Fruit fly (Drosophila melanogaster): Measurements from ENCODE around the gene mtTFB2.

The mtTFB2 gene

DNA sequence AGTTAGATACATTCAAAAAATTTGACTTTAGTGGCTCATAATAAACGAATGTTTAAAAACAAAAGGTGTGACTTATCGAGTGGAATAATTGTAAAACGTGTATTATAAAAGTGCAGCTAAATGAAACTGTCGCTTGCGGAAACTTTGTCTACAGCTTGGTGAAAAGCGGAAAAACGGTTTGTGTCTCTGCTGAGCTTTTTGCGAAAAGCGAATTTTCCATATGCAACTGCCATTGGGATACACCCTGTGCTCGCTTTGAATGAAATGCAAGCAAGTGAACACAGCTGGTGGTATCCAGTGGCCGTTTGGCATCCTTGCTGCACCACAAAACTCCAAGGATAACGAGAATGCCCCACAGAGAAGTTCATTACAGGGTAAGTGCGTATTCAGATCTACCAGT lies 45.5 kb downstream of the mtTFB2 start:
- no peak for TF ChIP-seq noc (tag; optimal IDR thresholded peaks at IDR 0.05)

DNA sequence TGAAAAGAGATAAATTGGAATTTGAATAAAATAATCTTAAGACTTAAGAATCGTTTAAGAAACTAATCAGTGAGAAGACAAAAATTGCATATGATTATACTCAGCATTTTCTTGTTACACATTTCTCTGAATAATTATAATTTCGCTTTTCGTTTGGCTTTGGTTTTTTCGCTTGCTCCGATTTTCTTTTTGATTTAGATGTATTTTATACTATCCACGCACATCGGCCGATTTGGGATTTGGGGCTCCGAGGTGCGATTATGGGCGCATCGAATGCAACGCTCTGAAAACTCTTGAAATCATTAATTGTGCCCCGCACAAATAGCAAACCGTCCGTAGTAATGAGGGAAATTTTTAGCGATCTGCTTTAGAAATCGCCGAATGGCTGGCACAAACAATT lies 46.1 kb downstream of the mtTFB2 start:
- no peak for TF ChIP-seq noc (tag; optimal IDR thresholded peaks at IDR 0.05)

DNA sequence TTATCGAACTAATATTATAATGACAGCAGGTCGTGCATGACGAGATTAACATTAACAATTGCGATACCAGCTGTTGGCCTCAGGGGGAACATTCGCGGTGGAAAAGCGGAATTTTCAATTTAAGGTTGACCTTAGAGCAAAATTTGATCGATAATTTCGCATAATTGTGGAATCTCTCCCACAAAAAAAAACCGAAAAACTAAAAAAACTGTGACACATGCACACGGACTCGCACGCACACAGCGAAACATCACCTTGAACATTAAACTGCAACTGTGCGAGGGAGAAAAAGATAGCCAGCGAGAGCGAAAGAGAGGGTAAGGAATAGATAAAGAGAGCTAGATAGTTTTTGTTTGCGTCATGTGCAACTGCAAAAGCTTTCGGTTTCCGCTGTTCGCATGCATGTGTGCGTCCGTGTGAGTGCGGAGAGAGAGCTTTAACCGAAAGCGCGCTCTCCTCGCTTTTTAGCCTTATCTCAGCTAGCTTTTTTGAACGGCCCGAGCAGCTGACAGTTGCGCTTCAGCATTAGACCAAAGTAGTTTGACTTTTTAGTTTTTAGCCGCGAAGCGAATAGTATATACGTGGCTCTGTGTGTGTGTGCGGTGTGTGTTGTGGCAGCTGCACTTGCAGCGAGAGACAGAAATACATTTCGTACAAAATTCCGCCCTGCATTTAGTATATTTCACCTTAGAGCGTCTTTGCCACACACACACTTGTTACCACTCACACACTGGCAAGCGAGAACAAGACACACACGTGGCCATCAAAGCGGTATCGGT lies 48.1 kb downstream of the mtTFB2 start:
- peak; percentile 24 for TF ChIP-seq noc (tag; optimal IDR thresholded peaks at IDR 0.05)

DNA sequence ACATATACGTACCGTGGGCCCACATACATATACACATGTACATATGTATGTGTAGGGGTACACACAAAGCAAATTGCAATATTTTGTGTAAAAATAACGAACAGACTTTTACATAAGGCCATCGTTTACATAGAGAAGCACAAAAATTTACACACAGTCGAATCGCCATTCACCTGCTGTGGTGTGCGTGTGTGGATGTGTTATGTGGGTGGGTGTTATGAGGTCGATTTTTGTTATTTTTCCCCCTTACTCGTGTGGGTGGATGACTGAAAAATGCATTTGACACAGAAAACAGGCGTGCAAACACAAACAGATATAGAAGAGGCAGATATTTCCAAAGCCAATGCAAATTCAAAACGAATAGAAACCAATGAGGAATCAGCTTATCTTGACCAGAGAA lies 49.7 kb downstream of the mtTFB2 start:
- TF ChIP-seq noc (tag; optimal IDR thresholded peaks at IDR 0.05), result no peak

DNA sequence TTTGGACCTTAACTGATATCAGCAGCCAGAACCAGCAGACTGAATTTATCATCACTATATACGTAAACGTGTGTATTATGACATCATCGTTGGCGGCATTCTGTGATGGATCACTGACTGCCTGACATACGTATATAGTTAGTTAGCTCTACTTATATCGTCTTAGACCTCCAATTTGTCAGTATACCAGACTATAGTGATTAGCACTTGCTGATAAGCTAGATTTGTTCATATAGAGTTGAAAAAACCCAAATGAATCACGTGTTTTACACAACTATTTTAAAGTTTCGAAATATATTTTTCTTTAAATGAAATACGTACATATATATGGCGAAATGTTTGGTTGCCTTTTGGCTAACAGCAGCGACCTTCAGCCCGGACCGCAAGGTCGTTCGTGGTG lies 50.4 kb downstream of the mtTFB2 start:
- no peak for TF ChIP-seq noc (tag; optimal IDR thresholded peaks at IDR 0.05)
